Fruit fly (Drosophila melanogaster) whole organism, prepupa: ENCODE results near the gene CG32855.

Source experiments
- Blimp-1 ChIP-seq: fragments of 200-800 bp; sonication (Bioruptor generic); optimal IDR thresholded peaks from 3 replicates; lab custom pipeline; 2017; ENCODE audit warnings: missing biosample characterization, missing genetic modification characterization, mild to moderate bottlenecking, moderate library complexity, missing genetic modification reagents
- CG11294 ChIP-seq: fragments of 200-800 bp; sonication (Bioruptor generic); IDR thresholded peaks from 2 replicates; pipeline ENCODE4 v1.3.6; 2022; ENCODE audit warnings: missing biosample characterization, missing genetic modification characterization
- CG11762 ChIP-seq: fragments of 200-800 bp; sonication (Bioruptor generic); optimal IDR thresholded peaks from 3 replicates; lab custom pipeline; 2016; ENCODE audit warnings: missing biosample characterization, missing genetic modification characterization; ENCODE audit not compliant: insufficient read depth
- CG3919 ChIP-seq: fragments of 200-800 bp; sonication (Bioruptor generic); optimal IDR thresholded peaks from 3 replicates; lab custom pipeline; 2016; ENCODE audit warnings: missing biosample characterization, missing genetic modification characterization
- CG7368 ChIP-seq: fragments of 200-800 bp; sonication (Bioruptor generic); optimal IDR thresholded peaks from 3 replicates; lab custom pipeline; 2016; ENCODE audit warnings: missing biosample characterization, missing genetic modification characterization
- CG8119 ChIP-seq: fragments of 200-800 bp; sonication (Bioruptor generic); IDR thresholded peaks from 3 replicates; pipeline ENCODE4 v1.3.6; 2022; ENCODE audit warnings: missing biosample characterization, missing genetic modification characterization
- Eip75B ChIP-seq: fragments of 200-800 bp; sonication (Bioruptor generic); optimal IDR thresholded peaks from 3 replicates; lab custom pipeline; 2016; ENCODE audit warnings: missing biosample characterization, missing genetic modification characterization
- Hr4 ChIP-seq: fragments of 200-800 bp; sonication (Bioruptor generic); optimal IDR thresholded peaks from 3 replicates; lab custom pipeline; 2016; ENCODE audit warnings: missing biosample characterization, missing genetic modification characterization
- Sox102F ChIP-seq: fragments of 200-800 bp; sonication (Bioruptor generic); optimal IDR thresholded peaks from 2 replicates; lab custom pipeline; 2016; ENCODE audit warnings: missing biosample characterization, mild to moderate bottlenecking, missing genetic modification characterization
- dac ChIP-seq: fragments of 200-800 bp; sonication (Bioruptor generic); optimal IDR thresholded peaks from 2 replicates; lab custom pipeline; 2017; ENCODE audit warnings: missing biosample characterization, mild to moderate bottlenecking, missing genetic modification characterization

dm6 chr3R:16072581-16072908 is 8.2 kb downstream of the CG32855 start:
- TF ChIP-seq Eip75B (GFP tag; lab: Kevin White, UChicago), result no peak
- no peak for TF ChIP-seq Blimp-1 (GFP tag; lab: Kevin White, UChicago)
- TF ChIP-seq dac (GFP tag; lab: Kevin White, UChicago), result no peak
- TF ChIP-seq CG11294 (GFP tag; lab: Robert Waterston, UW), result no peak
- no peak for TF ChIP-seq CG7368 (GFP tag; lab: Kevin White, UChicago)
- no peak for TF ChIP-seq Sox102F (GFP tag; lab: Kevin White, UChicago)
- TF ChIP-seq CG11762 (GFP tag; lab: Kevin White, UChicago), result no peak
- TF ChIP-seq CG3919, result no peak
- TF ChIP-seq Hr4 (GFP tag; lab: Kevin White, UChicago), result no peak
- no peak for TF ChIP-seq CG8119 (GFP tag; lab: Robert Waterston, UW)
